Fruit fly (Drosophila melanogaster) whole organism, embryonic: ENCODE results near the gene CAH3.
A peak's percentile ranks its signal among the peaks of the same experiment; 100 is the strongest.

Source experiments
- BEAF-32 ChIP-seq: fragments of 200-800 bp; sonication (Bioruptor generic); optimal IDR thresholded peaks from 3 replicates; lab custom pipeline; 2017; ENCODE audit warnings: missing biosample characterization, missing genetic modification characterization, mild to moderate bottlenecking, moderate library complexity, missing genetic modification reagents
- BtbVII ChIP-seq: fragments of 200-800 bp; sonication (Bioruptor generic); optimal IDR thresholded peaks from 3 replicates; lab custom pipeline; 2017; ENCODE audit warnings: missing biosample characterization, mild to moderate bottlenecking, missing genetic modification characterization
- CG11398 ChIP-seq: fragments of 200-800 bp; sonication (Bioruptor generic); optimal IDR thresholded peaks from 2 replicates; lab custom pipeline; 2016; ENCODE audit warnings: missing biosample characterization, missing genetic modification characterization
- CG12104 ChIP-seq: fragments of 200-800 bp; sonication (Bioruptor generic); optimal IDR thresholded peaks from 3 replicates; lab custom pipeline; 2016; ENCODE audit warnings: missing biosample characterization, missing genetic modification characterization
- CG14965 ChIP-seq: fragments of 200-800 bp; sonication (Bioruptor generic); optimal IDR thresholded peaks from 2 replicates; lab custom pipeline; 2016; ENCODE audit warnings: missing biosample characterization, missing genetic modification characterization, borderline replicate concordance
- CG15601 ChIP-seq: fragments of 200-800 bp; sonication (Bioruptor generic); optimal IDR thresholded peaks from 3 replicates; lab custom pipeline; 2019; ENCODE audit warnings: missing biosample characterization, mild to moderate bottlenecking, missing genetic modification characterization, moderate library complexity
- CG17328 ChIP-seq: fragments of 200-800 bp; sonication (Bioruptor generic); IDR thresholded peaks from 2 replicates; pipeline ENCODE4 v1.3.6; 2022; ENCODE audit warnings: missing biosample characterization, missing genetic modification characterization
- CG17802 ChIP-seq: fragments of 200-800 bp; sonication (Bioruptor generic); optimal IDR thresholded peaks from 2 replicates; lab custom pipeline; 2018; ENCODE audit warnings: missing biosample characterization, mild to moderate bottlenecking, missing genetic modification characterization, moderate library complexity
- CG2199 ChIP-seq: fragments of 200-800 bp; sonication (Bioruptor generic); IDR thresholded peaks from 3 replicates; pipeline ENCODE4 v1.3.6; 2022; ENCODE audit warnings: missing biosample characterization, missing genetic modification characterization
- CG34376 ChIP-seq: fragments of 200-800 bp; sonication (Bioruptor generic); optimal IDR thresholded peaks from 2 replicates; lab custom pipeline; 2018; ENCODE audit warnings: missing biosample characterization, mild to moderate bottlenecking, missing genetic modification characterization
- CG4404 ChIP-seq: fragments of 200-800 bp; sonication (Bioruptor generic); IDR thresholded peaks from 2 replicates; pipeline ENCODE4 v1.3.6; 2022; ENCODE audit warnings: missing biosample characterization, missing genetic modification characterization
- CG4820 ChIP-seq: fragments of 200-800 bp; sonication (Bioruptor generic); optimal IDR thresholded peaks from 3 replicates; lab custom pipeline; 2016; ENCODE audit warnings: missing biosample characterization, missing genetic modification characterization
- CG7271 ChIP-seq: fragments of 200-800 bp; sonication (Bioruptor generic); optimal IDR thresholded peaks from 2 replicates; lab custom pipeline; 2018; ENCODE audit warnings: missing biosample characterization, mild to moderate bottlenecking, missing genetic modification characterization, moderate library complexity
- CG7372 ChIP-seq: fragments of 200-800 bp; sonication (Bioruptor generic); IDR thresholded peaks from 2 replicates; pipeline ENCODE4 v1.3.6; 2022; ENCODE audit warnings: missing biosample characterization, missing genetic modification characterization
- CG7839 ChIP-seq: fragments of 200-800 bp; sonication (Bioruptor generic); optimal IDR thresholded peaks from 3 replicates; lab custom pipeline; 2018; ENCODE audit warnings: missing biosample characterization, mild to moderate bottlenecking, missing genetic modification characterization, moderate library complexity
- CG7928 ChIP-seq: fragments of 200-800 bp; sonication (Bioruptor generic); optimal IDR thresholded peaks from 2 replicates; lab custom pipeline; 2017; ENCODE audit warnings: missing biosample characterization, mild to moderate bottlenecking, missing genetic modification characterization
- CG7987 ChIP-seq: fragments of 200-800 bp; sonication (Bioruptor generic); optimal IDR thresholded peaks from 2 replicates; lab custom pipeline; 2018; ENCODE audit warnings: missing biosample characterization, mild to moderate bottlenecking, missing genetic modification characterization, moderate library complexity
- CG8924 ChIP-seq: fragments of 200-800 bp; optimal IDR thresholded peaks from 3 replicates; lab custom pipeline; 2019; ENCODE audit warnings: missing biosample characterization, mild to moderate bottlenecking, missing genetic modification characterization, moderate library complexity
- CG9215 ChIP-seq: fragments of 200-800 bp; sonication (Bioruptor generic); IDR thresholded peaks from 2 replicates; pipeline ENCODE4 v1.3.6; 2022; ENCODE audit warnings: missing biosample characterization, missing genetic modification characterization
- CTCF ChIP-seq: fragments of 200-800 bp; sonication (Bioruptor generic); optimal IDR thresholded peaks from 2 replicates; lab custom pipeline; 2017; ENCODE audit warnings: missing biosample characterization, mild to moderate bottlenecking, missing genetic modification characterization, moderate library complexity
- Dip2 ChIP-seq: fragments of 200-800 bp; sonication (Bioruptor generic); IDR thresholded peaks from 2 replicates; pipeline ENCODE4 v1.3.6; 2022; ENCODE audit warnings: missing biosample characterization, missing genetic modification characterization
- Fer2 ChIP-seq: fragments of 200-800 bp; sonication (Bioruptor generic); optimal IDR thresholded peaks from 2 replicates; lab custom pipeline; 2018; ENCODE audit warnings: missing biosample characterization, mild to moderate bottlenecking, missing genetic modification characterization, moderate library complexity
- H15 ChIP-seq: fragments of 200-800 bp; sonication (Bioruptor generic); IDR thresholded peaks from 3 replicates; pipeline ENCODE4 v1.3.6; 2022; ENCODE audit warnings: missing biosample characterization, missing genetic modification characterization
- HLH3B ChIP-seq: fragments of 200-800 bp; sonication (Bioruptor generic); IDR thresholded peaks from 2 replicates; pipeline ENCODE4 v1.3.6; 2022; ENCODE audit warnings: missing biosample characterization, missing genetic modification characterization
- Hey ChIP-seq: fragments of 200-800 bp; sonication (Bioruptor generic); optimal IDR thresholded peaks from 3 replicates; lab custom pipeline; 2018; ENCODE audit warnings: missing biosample characterization, mild to moderate bottlenecking, missing genetic modification characterization
- Hmr ChIP-seq: fragments of 200-800 bp; sonication (Bioruptor generic); optimal IDR thresholded peaks from 3 replicates; lab custom pipeline; 2017; ENCODE audit warnings: mild to moderate bottlenecking, missing biosample characterization, missing genetic modification reagents, missing genetic modification characterization
- Myb ChIP-seq: fragments of 200-800 bp; sonication (Bioruptor generic); optimal IDR thresholded peaks from 2 replicates; lab custom pipeline; 2016; ENCODE audit warnings: missing biosample characterization, missing genetic modification characterization
- NK7.1 ChIP-seq: fragments of 200-800 bp; sonication (Bioruptor generic); optimal IDR thresholded peaks from 3 replicates; lab custom pipeline; 2016; ENCODE audit warnings: missing biosample characterization, missing genetic modification characterization
- Ravus ChIP-seq: fragments of 200-800 bp; sonication (Bioruptor generic); IDR thresholded peaks from 2 replicates; pipeline ENCODE4 v1.3.6; 2022; ENCODE audit warnings: missing biosample characterization, missing genetic modification characterization
- Rx ChIP-seq: fragments of 200-800 bp; sonication (Bioruptor generic); IDR thresholded peaks from 2 replicates; pipeline ENCODE4 v1.3.6; 2022; ENCODE audit warnings: missing biosample characterization, missing genetic modification characterization
- Side ChIP-seq: fragments of 200-800 bp; sonication (Bioruptor generic); optimal IDR thresholded peaks from 2 replicates; lab custom pipeline; 2016; ENCODE audit warnings: missing biosample characterization, missing genetic modification characterization
- al ChIP-seq: fragments of 200-800 bp; sonication (Bioruptor generic); IDR thresholded peaks from 2 replicates; pipeline ENCODE4 v1.3.6; 2022; ENCODE audit warnings: missing biosample characterization, missing genetic modification characterization
- bsh ChIP-seq, 2 experiments: fragments of 200-800 bp; sonication (Bioruptor generic); optimal IDR thresholded peaks; 2 replicates each; lab custom pipeline; 2017 to 2018; ENCODE audit warnings: mild to moderate bottlenecking in 2 of 2, missing biosample characterization in 2 of 2, missing genetic modification characterization in 2 of 2, moderate library complexity in 1 of 2
- cato ChIP-seq: fragments of 200-800 bp; sonication (Bioruptor generic); optimal IDR thresholded peaks from 2 replicates; lab custom pipeline; 2016; ENCODE audit warnings: missing biosample characterization, missing genetic modification characterization, borderline replicate concordance
- crc ChIP-seq: fragments of 200-800 bp; sonication (Bioruptor generic); optimal IDR thresholded peaks from 2 replicates; lab custom pipeline; 2016; ENCODE audit warnings: missing biosample characterization, missing genetic modification characterization
- dati ChIP-seq: fragments of 200-800 bp; sonication (Bioruptor generic); IDR thresholded peaks from 2 replicates; pipeline ENCODE4 v1.3.6; 2022; ENCODE audit warnings: missing biosample characterization, missing genetic modification characterization
- hb ChIP-seq: fragments of 200-800 bp; sonication (Bioruptor generic); IDR thresholded peaks from 3 replicates; pipeline ENCODE4 v1.3.6; 2022; ENCODE audit warnings: missing biosample characterization, missing genetic modification characterization; ENCODE audit not compliant: partially characterized antibody
- ind ChIP-seq: fragments of 200-800 bp; sonication (Bioruptor generic); optimal IDR thresholded peaks from 3 replicates; lab custom pipeline; 2016; ENCODE audit warnings: missing biosample characterization, missing genetic modification characterization
- lbe ChIP-seq: fragments of 200-800 bp; sonication (Bioruptor generic); optimal IDR thresholded peaks from 2 replicates; lab custom pipeline; 2016; ENCODE audit warnings: missing biosample characterization, mild to moderate bottlenecking, missing genetic modification characterization
- maf-S ChIP-seq: fragments of 200-800 bp; sonication (Bioruptor generic); optimal IDR thresholded peaks from 2 replicates; lab custom pipeline; 2016; ENCODE audit warnings: missing biosample characterization, missing genetic modification characterization
- otp ChIP-seq: fragments of 200-800 bp; sonication (Bioruptor generic); IDR thresholded peaks from 3 replicates; pipeline ENCODE4, ENCODE4 v1.3.6; 2022; ENCODE audit warnings: missing biosample characterization, missing genetic modification characterization
- pho ChIP-seq: fragments of 200-800 bp; sonication (Bioruptor generic); optimal IDR thresholded peaks from 2 replicates; lab custom pipeline; 2016; ENCODE audit warnings: missing biosample characterization, missing genetic modification characterization
- seq ChIP-seq: fragments of 200-800 bp; sonication (Bioruptor generic); IDR thresholded peaks from 2 replicates; pipeline ENCODE4 v1.3.6; 2022; ENCODE audit warnings: missing biosample characterization, missing genetic modification characterization
- shn ChIP-seq: fragments of 200-800 bp; sonication (Bioruptor generic); optimal IDR thresholded peaks from 3 replicates; lab custom pipeline; 2016; ENCODE audit warnings: missing biosample characterization, missing genetic modification characterization
- sima ChIP-seq: fragments of 200-800 bp; sonication (Bioruptor generic); optimal IDR thresholded peaks from 2 replicates; lab custom pipeline; 2016; ENCODE audit warnings: missing biosample characterization, missing genetic modification characterization
- slp2 ChIP-seq: fragments of 200-800 bp; sonication (Bioruptor generic); optimal IDR thresholded peaks from 2 replicates; lab custom pipeline; 2016; ENCODE audit warnings: missing biosample characterization, missing genetic modification characterization
- sob ChIP-seq: fragments of 200-800 bp; sonication (Bioruptor generic); IDR thresholded peaks from 2 replicates; pipeline ENCODE4 v1.3.6; 2022; ENCODE audit warnings: missing biosample characterization, missing genetic modification characterization
- stc ChIP-seq: fragments of 200-800 bp; sonication (Bioruptor generic); IDR thresholded peaks from 2 replicates; pipeline ENCODE4 v1.3.6; 2022; ENCODE audit warnings: missing biosample characterization, missing genetic modification characterization
- wor ChIP-seq: fragments of 200-800 bp; sonication (Bioruptor generic); IDR thresholded peaks from 2 replicates; pipeline ENCODE4 v1.3.6; 2022; ENCODE audit warnings: missing biosample characterization, missing genetic modification characterization
- zen ChIP-seq: fragments of 200-800 bp; sonication (Bioruptor generic); optimal IDR thresholded peaks from 3 replicates; lab custom pipeline; 2018; ENCODE audit warnings: missing biosample characterization, mild to moderate bottlenecking, missing genetic modification characterization, moderate library complexity

The CAH3 gene

dm6 chrX:8656550-8657431 lies 24.3 kb upstream of the CAH3 start (continued):
- TF ChIP-seq al (GFP tag; lab: Robert Waterston, UW): no peak
- peak; percentile 61 for TF ChIP-seq seq (GFP tag; lab: Robert Waterston, UW)
- TF ChIP-seq CG7839 (tag; lab: Kevin White, UChicago): peak; percentile 76
- no peak for TF ChIP-seq CG12104
- TF ChIP-seq CG2199 (GFP tag; lab: Robert Waterston, UW): no peak
- no peak for TF ChIP-seq CG34376 (GFP tag; lab: Kevin White, UChicago)
- TF ChIP-seq CG7987 (GFP tag; lab: Kevin White, UChicago): no peak
- 0 out of 2 replicates have a peak, but pooled peaks have one; percentile 33 for TF ChIP-seq wor (GFP tag; lab: Robert Waterston, UW)
- peak; percentile 89 for TF ChIP-seq zen (tag; lab: Kevin White, UChicago)
- peak; percentile 69 for TF ChIP-seq CG15601 (tag; lab: Kevin White, UChicago)
- peak; percentile 64 for TF ChIP-seq slp2
- peak; percentile 84 for TF ChIP-seq CG4820 (GFP tag; lab: Kevin White, UChicago)
- peak; percentile 6 for TF ChIP-seq Hmr (GFP tag; lab: Kevin White, UChicago)
- peak; percentile 79 for TF ChIP-seq CG17328 (GFP tag; lab: Robert Waterston, UW)
- no peak for TF ChIP-seq Fer2 (tag; lab: Kevin White, UChicago)
- TF ChIP-seq Ravus (GFP tag; lab: Robert Waterston, UW): no peak; the same call in 1 of the 2 replicates
- TF ChIP-seq Hey (tag; lab: Kevin White, UChicago): no peak
- TF ChIP-seq CG17802 (tag; lab: Kevin White, UChicago): peak; percentile 66
- peak; percentile 47; the same call in 1 of the 2 replicates for TF ChIP-seq sob
- no peak for TF ChIP-seq BEAF-32 (GFP tag; lab: Kevin White, UChicago)
- peak; percentile 56 for TF ChIP-seq shn (GFP tag; lab: Kevin White, UChicago)
- peak; percentile 61 for TF ChIP-seq CG7271 (tag; lab: Kevin White, UChicago)
- TF ChIP-seq BtbVII: no peak
- peak; percentile 45 to 88 for TF ChIP-seq bsh (GFP tag; optimal IDR thresholded peaks at IDR 0.05; lab: Kevin White, UChicago)
- no peak for TF ChIP-seq NK7.1 (GFP tag; lab: Kevin White, UChicago)
- peak; percentile 66 for TF ChIP-seq maf-S
- TF ChIP-seq CTCF (GFP tag; lab: Kevin White, UChicago): no peak
- peak; percentile 58; the same call in 1 of the 3 replicates for TF ChIP-seq H15
- TF ChIP-seq CG7372: 0 out of 2 replicates have a peak, but pooled peaks have one; percentile 35
- peak; percentile 63 for TF ChIP-seq cato (GFP tag; lab: Kevin White, UChicago)
- TF ChIP-seq ind (GFP tag; lab: Kevin White, UChicago): peak; percentile 55
- TF ChIP-seq sima: peak; percentile 3
- TF ChIP-seq stc: peak; percentile 39; the same call in 1 of the 2 replicates
- peak; percentile 63 for TF ChIP-seq Rx
- no peak for TF ChIP-seq CG7928 (GFP tag; lab: Kevin White, UChicago)
- TF ChIP-seq dati: no peak
- no peak for TF ChIP-seq CG14965 (GFP tag; lab: Kevin White, UChicago)
- TF ChIP-seq lbe (GFP tag; lab: Kevin White, UChicago): no peak
- TF ChIP-seq Myb (GFP tag; lab: Kevin White, UChicago): peak; percentile 40
- no peak for TF ChIP-seq CG9215 (GFP tag; lab: Robert Waterston, UW)
- TF ChIP-seq CG8924: peak; percentile 73
- TF ChIP-seq CG11398 (GFP tag; lab: Kevin White, UChicago): peak; percentile 28
- peak; percentile 82 for TF ChIP-seq CG4404 (GFP tag; lab: Robert Waterston, UW)
- TF ChIP-seq crc (GFP tag; lab: Kevin White, UChicago): peak; percentile 22
- TF ChIP-seq Dip2 (GFP tag; lab: Robert Waterston, UW): no peak
- TF ChIP-seq hb (GFP tag; lab: Robert Waterston, UW): no peak
- peak; percentile 78 for TF ChIP-seq otp (GFP tag; lab: Robert Waterston, UW)
- no peak for TF ChIP-seq pho (GFP tag; lab: Kevin White, UChicago)
- peak; percentile 77 for TF ChIP-seq HLH3B (GFP tag; lab: Robert Waterston, UW)
- peak; percentile 55 for TF ChIP-seq Side
